Fruit fly (Drosophila melanogaster) S2 (cell line): ENCODE data around the gene CG8043.

Experiments used
- CG8478 ChIP-seq: fragments of >200 bp; optimal IDR thresholded peaks from 2 replicates; lab custom pipeline; 2018
- CTCF ChIP-seq, 2 experiments: fragments of >200 bp; optimal IDR thresholded peaks; 2 replicates each; lab custom pipeline; 2018

DNA sequence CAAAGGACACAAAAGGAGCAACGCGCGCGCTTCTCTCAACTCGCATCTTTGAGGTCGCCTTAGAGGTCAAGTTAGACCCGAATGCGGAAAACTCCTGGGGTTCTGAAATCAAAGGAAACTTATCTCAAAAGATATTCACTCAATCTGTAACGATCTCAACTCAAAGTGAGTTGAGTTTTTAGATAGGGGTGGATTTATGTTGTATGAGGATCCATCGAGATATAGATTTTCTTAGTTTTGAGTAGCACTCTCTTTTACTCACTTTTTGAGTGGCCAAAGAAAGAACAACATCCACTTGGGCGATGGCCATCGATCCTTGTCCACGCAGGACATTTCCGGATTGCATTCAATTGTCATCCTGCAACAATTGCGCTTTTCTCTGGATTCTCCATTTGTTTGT is 3.9 kb downstream of the CG8043 start:
- TF ChIP-seq CG8478, result no peak
- no peak for TF ChIP-seq CTCF (optimal IDR thresholded peaks at IDR 0.05; lab: Kevin White, UChicago)
